Worm (Caenorhabditis elegans) whole organism, young adult: Measurements from ENCODE around the gene F36D3.16.

Experiments
- B0261.1 ChIP-seq: sonication (generic microtip); optimal IDR thresholded peaks from 2 replicates; lab custom pipeline; 2016; ENCODE audit warnings: mild to moderate bottlenecking, missing genetic modification characterization, moderate library complexity, missing compliant biosample characterization
- C06A6.2 ChIP-seq: fragments of 200-800 bp; sonication (Bioruptor generic); conservative IDR thresholded peaks from 2 replicates; pipeline ENCODE4 v1.3.6; 2022; ENCODE audit warnings: missing genetic modification characterization, missing compliant biosample characterization
- F10E7.11 ChIP-seq: sonication (generic microtip); optimal IDR thresholded peaks from 2 replicates; lab custom pipeline; 2017; ENCODE audit warnings: mild to moderate bottlenecking, missing genetic modification characterization, moderate library complexity, missing compliant biosample characterization
- F39B2.1 ChIP-seq: fragments of 200-800 bp; sonication (Bioruptor generic); IDR thresholded peaks from 2 replicates; pipeline ENCODE4 v1.3.6; 2022; ENCODE audit warnings: missing genetic modification reagents, missing genetic modification characterization, missing compliant biosample characterization
- K12H6.12 ChIP-seq: fragments of 200-800 bp; sonication (Bioruptor generic); optimal IDR thresholded peaks from 2 replicates; lab custom pipeline; 2018; ENCODE audit warnings: mild to moderate bottlenecking, missing genetic modification characterization, missing compliant biosample characterization
- Y95B8A.8 ChIP-seq: fragments of 200-800 bp; sonication (Bioruptor generic); IDR thresholded peaks from 2 replicates; pipeline ENCODE4 v1.3.6; 2022; ENCODE audit warnings: missing genetic modification reagents, missing genetic modification characterization, missing compliant biosample characterization
- aptf-2 ChIP-seq: fragments of 200-800 bp; sonication (Bioruptor generic); conservative IDR thresholded peaks from 2 replicates; pipeline ENCODE4 v1.3.6; 2022; ENCODE audit warnings: missing genetic modification reagents, missing genetic modification characterization, missing compliant biosample characterization
- attf-5 ChIP-seq: fragments of 200-800 bp; sonication (Bioruptor generic); optimal IDR thresholded peaks from 2 replicates; lab custom pipeline; 2018; ENCODE audit warnings: mild to moderate bottlenecking, missing genetic modification characterization, missing compliant biosample characterization
- bed-2 ChIP-seq: fragments of 200-800 bp; sonication (Bioruptor generic); IDR thresholded peaks from 2 replicates; pipeline ENCODE4 v1.3.6; 2022; ENCODE audit warnings: missing genetic modification reagents, missing genetic modification characterization, missing compliant biosample characterization
- ceh-27 ChIP-seq: fragments of 200-800 bp; sonication (Bioruptor generic); optimal IDR thresholded peaks from 2 replicates; lab custom pipeline; 2018; ENCODE audit warnings: mild to moderate bottlenecking, missing genetic modification characterization, moderate library complexity, missing compliant biosample characterization
- dpl-1 ChIP-seq: fragments of 150-350 bp; optimal IDR thresholded peaks from 2 replicates; lab custom pipeline; 2014; ENCODE audit warnings: missing biosample characterization, missing genetic modification reagents, missing genetic modification characterization
- efl-1 ChIP-seq: fragments of 150-350 bp; optimal IDR thresholded peaks from 2 replicates; lab custom pipeline; 2014; ENCODE audit warnings: missing biosample characterization, missing genetic modification reagents, missing genetic modification characterization
- ets-4 ChIP-seq: fragments of 200-800 bp; sonication (Bioruptor generic); optimal IDR thresholded peaks from 2 replicates; lab custom pipeline; 2018; ENCODE audit warnings: mild to moderate bottlenecking, missing genetic modification characterization, missing compliant biosample characterization
- hmg-1.2 ChIP-seq: fragments of 200-800 bp; sonication (Bioruptor generic); IDR thresholded peaks from 2 replicates; pipeline ENCODE4 v1.3.6; 2022; ENCODE audit warnings: missing genetic modification reagents, missing genetic modification characterization, missing compliant biosample characterization
- lin-26 ChIP-seq: fragments of 200-800 bp; sonication (Bioruptor generic); IDR thresholded peaks from 2 replicates; pipeline ENCODE4 v1.3.6; 2022; ENCODE audit warnings: missing genetic modification reagents, missing genetic modification characterization, missing compliant biosample characterization
- lin-35 ChIP-seq, 3 experiments: fragments of 150-350 bp in 2 of 3; sonication (generic microtip) in 1 of 3; optimal IDR thresholded peaks; 2 replicates each; lab custom pipeline; 2014 to 2018; ENCODE audit warnings: missing biosample characterization in 3 of 3, missing genetic modification characterization in 3 of 3, missing genetic modification reagents in 3 of 3
- lin-54 ChIP-seq: fragments of 200-800 bp; sonication (Bioruptor generic); optimal IDR thresholded peaks from 2 replicates; lab custom pipeline; 2018; ENCODE audit warnings: mild to moderate bottlenecking, missing genetic modification characterization, missing compliant biosample characterization
- lir-1 ChIP-seq: fragments of 200-800 bp; sonication (Bioruptor generic); conservative IDR thresholded peaks from 2 replicates; pipeline ENCODE4 v1.3.6; 2022; ENCODE audit warnings: missing genetic modification reagents, missing genetic modification characterization, missing compliant biosample characterization
- madf-10 ChIP-seq: sonication (generic microtip); optimal IDR thresholded peaks from 2 replicates; lab custom pipeline; 2016; ENCODE audit warnings: mild to moderate bottlenecking, missing genetic modification characterization, missing compliant biosample characterization
- madf-6 ChIP-seq: fragments of 200-800 bp; sonication (Bioruptor generic); IDR thresholded peaks from 2 replicates; pipeline ENCODE4 v1.3.6; 2022; ENCODE audit warnings: missing genetic modification reagents, missing genetic modification characterization, missing compliant biosample characterization
- mcd-1 ChIP-seq: fragments of 200-800 bp; sonication (Bioruptor generic); IDR thresholded peaks from 2 replicates; pipeline ENCODE4 v1.3.6; 2022; ENCODE audit warnings: missing genetic modification reagents, missing genetic modification characterization, missing compliant biosample characterization
- mes-4 ChIP-seq: sonication (generic microtip); optimal IDR thresholded peaks from 2 replicates; lab custom pipeline; 2016; ENCODE audit warnings: missing genotype, missing genetic modification characterization, missing compliant biosample characterization
- nhr-80 ChIP-seq: sonication (generic microtip); optimal IDR thresholded peaks from 2 replicates; lab custom pipeline; 2016; ENCODE audit warnings: missing genetic modification characterization, missing compliant biosample characterization
- nhr-90 ChIP-seq: sonication (generic microtip); optimal IDR thresholded peaks from 2 replicates; lab custom pipeline; 2016; ENCODE audit warnings: missing genotype, mild to moderate bottlenecking, missing genetic modification characterization, missing compliant biosample characterization
- pha-4 ChIP-seq: fragments of 150-350 bp; sonication (generic microtip); optimal IDR thresholded peaks from 2 replicates; lab custom pipeline; 2014; ENCODE audit warnings: missing biosample characterization, missing genetic modification reagents, missing genetic modification characterization
- sea-2 ChIP-seq: fragments of 200-800 bp; sonication (Bioruptor generic); IDR thresholded peaks from 2 replicates; pipeline ENCODE4 v1.3.6; 2022; ENCODE audit warnings: missing genetic modification characterization, missing compliant biosample characterization
- snpc-1.1 ChIP-seq: sonication (generic microtip); optimal IDR thresholded peaks from 2 replicates; lab custom pipeline; 2017; ENCODE audit warnings: missing genetic modification characterization, mild to moderate bottlenecking, missing compliant biosample characterization, antibody characterized with exemption, moderate library complexity, missing genotype, missing genetic modification reagents; ENCODE audit not compliant: insufficient read depth
- snpc-1.3 ChIP-seq: sonication (generic microtip); optimal IDR thresholded peaks from 2 replicates; lab custom pipeline; 2017; ENCODE audit warnings: missing genetic modification characterization, mild to moderate bottlenecking, missing compliant biosample characterization, antibody characterized with exemption, moderate library complexity, missing genotype, missing genetic modification reagents; ENCODE audit not compliant: insufficient read depth
- snpc-3.4 ChIP-seq: sonication (generic microtip); optimal IDR thresholded peaks from 2 replicates; lab custom pipeline; 2017; ENCODE audit warnings: missing genetic modification characterization, mild to moderate bottlenecking, missing compliant biosample characterization, antibody characterized with exemption, moderate library complexity, missing genotype, missing genetic modification reagents
- snpc-4 ChIP-seq, 5 experiments: fragments of 150-350 bp in 1 of 5; sonication (generic microtip) in 4 of 5; optimal IDR thresholded peaks; 2 replicates each; lab custom pipeline; 2014 to 2018; ENCODE audit warnings: missing genetic modification characterization in 5 of 5, missing biosample characterization in 3 of 5, antibody characterized with exemption in 2 of 5, mild to moderate bottlenecking in 2 of 5, missing compliant biosample characterization in 2 of 5, missing genotype in 2 of 5, moderate library complexity in 2 of 5, missing genetic modification reagents in 1 of 5
- tbx-9 ChIP-seq: sonication (generic microtip); optimal IDR thresholded peaks from 2 replicates; lab custom pipeline; 2016; ENCODE audit warnings: borderline replicate concordance, missing genetic modification characterization, inconsistent platforms, missing compliant biosample characterization
- ztf-18 ChIP-seq: sonication (generic microtip); optimal IDR thresholded peaks from 2 replicates; lab custom pipeline; 2016; ENCODE audit warnings: missing genotype, mild to moderate bottlenecking, missing genetic modification characterization, missing compliant biosample characterization
- ztf-26 ChIP-seq: sonication (generic microtip); optimal IDR thresholded peaks from 2 replicates; lab custom pipeline; 2017; ENCODE audit warnings: missing genetic modification characterization, missing compliant biosample characterization
- ztf-28 ChIP-seq: fragments of 200-800 bp; sonication (Bioruptor generic); IDR thresholded peaks from 2 replicates; pipeline ENCODE4 v1.3.6; 2022; ENCODE audit warnings: missing genetic modification reagents, missing genetic modification characterization, missing compliant biosample characterization

Gene F36D3.16

DNA sequence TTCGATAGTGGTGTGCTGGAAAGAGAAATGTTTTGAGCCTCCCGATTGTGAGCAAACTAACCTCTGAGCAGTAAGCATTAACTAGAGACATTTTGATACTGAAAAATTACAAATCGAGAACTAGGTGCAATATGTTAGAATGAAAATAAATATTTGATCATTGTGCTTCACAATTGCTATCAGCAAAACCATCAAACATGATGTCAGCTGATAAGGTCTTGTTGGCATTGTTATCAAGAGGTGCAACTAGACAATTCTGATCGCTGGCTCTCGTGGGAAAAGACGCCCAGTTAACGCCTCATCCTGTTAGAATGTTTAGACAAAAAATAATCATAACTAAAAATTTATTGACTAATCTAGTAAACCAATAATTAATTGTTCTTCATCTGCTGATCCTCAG, 33.5 kb upstream of the F36D3.16 start, which contains the start of gene comt-2:
TSS of gene comt-2 (minus strand) at position 131 of the 400 bp plus-strand sequence.
- TF ChIP-seq nhr-80 (tag; lab: Kevin White, UChicago), result peak; percentile 49
- no peak for TF ChIP-seq mcd-1

DNA sequence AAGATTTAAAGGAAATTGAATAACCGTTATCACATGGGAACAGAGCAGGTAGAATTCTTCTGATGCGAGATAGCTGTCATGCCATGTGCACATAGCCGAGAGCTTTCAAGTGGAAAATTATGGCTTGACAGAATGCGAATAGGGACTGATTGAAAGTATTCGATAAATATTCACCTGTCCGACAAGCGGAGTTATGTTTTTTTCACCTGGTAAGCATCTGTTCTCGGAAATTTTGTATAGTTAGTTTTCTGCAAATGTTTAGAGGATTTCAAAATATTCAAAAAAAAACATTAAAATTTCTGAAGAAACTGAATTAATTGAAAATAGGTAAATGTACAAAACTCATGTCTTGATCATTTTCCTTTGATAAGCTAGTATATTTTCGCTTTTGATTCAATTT, 30.4 kb upstream of the F36D3.16 start, which contains the start of gene srh-136:
TSS of gene srh-136 (minus strand) at position 93 of the 400 bp plus-strand sequence.
- no peak for TF ChIP-seq snpc-1.1 (tag; lab: Kevin White, UChicago)
- TF ChIP-seq madf-10 (tag; lab: Kevin White, UChicago), result no peak
- no peak for TF ChIP-seq sea-2 (GFP tag; lab: Robert Waterston, UW)
- TF ChIP-seq ztf-26 (tag; lab: Kevin White, UChicago), result no peak
- TF ChIP-seq tbx-9 (tag; lab: Kevin White, UChicago), result no peak
- no peak for TF ChIP-seq F10E7.11 (tag; lab: Kevin White, UChicago)
- no peak for TF ChIP-seq pha-4 (tag; lab: Kevin White, UChicago)
- TF ChIP-seq, all 124 proteins: peak for 0

DNA sequence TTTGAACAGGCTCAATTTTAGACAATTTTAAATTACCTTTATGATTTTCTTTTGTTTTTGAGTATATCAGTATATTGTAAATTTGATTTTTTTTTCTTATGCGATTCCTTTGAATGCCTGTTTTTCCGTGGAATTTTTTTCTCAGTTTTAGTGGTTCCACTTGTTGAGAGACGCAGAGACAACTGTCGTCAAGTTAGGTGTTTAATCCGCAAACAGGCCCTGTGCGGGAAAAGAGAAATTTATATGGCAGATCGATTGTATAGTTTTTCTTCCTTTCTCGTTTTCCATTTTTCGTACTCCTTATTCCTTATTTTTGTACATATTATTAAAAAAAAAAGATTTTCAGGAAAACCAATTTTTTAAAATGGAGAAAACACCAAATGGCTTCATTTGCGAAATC, 28.9 kb upstream of the F36D3.16 start, which contains the start of gene F36D3.1:
TSS of gene F36D3.1 (plus strand) at position 347 of the 400 bp plus-strand sequence.
- no peak for TF ChIP-seq ets-4 (GFP tag; lab: Kevin White, UChicago)
- TF ChIP-seq aptf-2, result no peak
- TF ChIP-seq B0261.1 (tag; lab: Kevin White, UChicago), result no peak
- TF ChIP-seq C06A6.2 (GFP tag; lab: Robert Waterston, UW), result no peak
- TF ChIP-seq efl-1 (GFP tag; lab: Kevin White, UChicago), result peak; percentile 38
- no peak for TF ChIP-seq bed-2 (GFP tag; lab: Robert Waterston, UW)
- peak; percentile 34; the same call in 1 of the 2 replicates for TF ChIP-seq hmg-1.2
- no peak for TF ChIP-seq Y95B8A.8
- no peak for TF ChIP-seq snpc-3.4 (tag; lab: Kevin White, UChicago)
- TF ChIP-seq nhr-90 (tag; lab: Kevin White, UChicago), result no peak
- TF ChIP-seq lin-54, result peak; percentile 35
- no peak for TF ChIP-seq ceh-27 (GFP tag; lab: Kevin White, UChicago)
- TF ChIP-seq ztf-18 (tag; lab: Kevin White, UChicago), result no peak
- TF ChIP-seq K12H6.12 (tag; lab: Kevin White, UChicago), result no peak
- TF ChIP-seq ztf-28 (GFP tag; lab: Robert Waterston, UW), result no peak
- peak; percentile 21 for TF ChIP-seq dpl-1 (GFP tag; lab: Kevin White, UChicago)
- TF ChIP-seq snpc-4 (GFP tag; optimal IDR thresholded peaks at IDR 0.05; lab: Kevin White, UChicago), result no peak
- TF ChIP-seq snpc-4 (tag; optimal IDR thresholded peaks at IDR 0.05; lab: Kevin White, UChicago), result peak in 2 of 4 experiments; percentile 3 to 45
- no peak for TF ChIP-seq madf-6 (GFP tag; lab: Robert Waterston, UW)
- TF ChIP-seq snpc-1.3 (tag; lab: Kevin White, UChicago), result no peak
- TF ChIP-seq lir-1 (GFP tag; lab: Robert Waterston, UW), result no peak
- no peak for TF ChIP-seq tbx-9 (tag; lab: Kevin White, UChicago)
- no peak for TF ChIP-seq F39B2.1 (GFP tag; lab: Robert Waterston, UW)
- no peak for TF ChIP-seq mes-4 (tag; lab: Kevin White, UChicago)
- TF ChIP-seq lin-26 (GFP tag; lab: Robert Waterston, UW), result no peak
- TF ChIP-seq attf-5, result peak; percentile 21
- TF ChIP-seq lin-35 (GFP tag; optimal IDR thresholded peaks at IDR 0.05; lab: Kevin White, UChicago), result peak in 1 of 3 experiments; percentile 79
